Worm (Caenorhabditis elegans) whole organism, midembryonic: ENCODE results near the gene srdh-1.

Source experiments
- T22C8.4 ChIP-seq: fragments of 200-800 bp; sonication (Bioruptor generic); IDR thresholded peaks from 2 replicates; pipeline ENCODE4 v1.3.6; 2022; ENCODE audit warnings: missing genetic modification characterization, missing compliant biosample characterization
- cog-1 ChIP-seq: sonication (generic microtip); optimal IDR thresholded peaks from 2 replicates; lab custom pipeline; 2016; ENCODE audit warnings: missing genetic modification characterization, missing compliant biosample characterization
- flt-1 ChIP-seq: fragments of 200-800 bp; sonication (Bioruptor generic); IDR thresholded peaks from 2 replicates; pipeline ENCODE4 v1.3.6; 2022; ENCODE audit warnings: missing genetic modification characterization, missing compliant biosample characterization
- klf-2 ChIP-seq: fragments of 200-800 bp; sonication (Bioruptor generic); conservative IDR thresholded peaks from 2 replicates; pipeline ENCODE4 v1.3.6; 2022; ENCODE audit warnings: missing genetic modification reagents, missing genetic modification characterization, missing compliant biosample characterization
- med-1 ChIP-seq: sonication (generic microtip); optimal IDR thresholded peaks from 2 replicates; lab custom pipeline; 2017; ENCODE audit warnings: missing genetic modification characterization, mild to moderate bottlenecking, missing compliant biosample characterization, antibody characterized with exemption, missing genetic modification reagents; ENCODE audit not compliant: insufficient read depth
- tab-1 ChIP-seq: fragments of 200-800 bp; sonication (Bioruptor generic); IDR thresholded peaks from 2 replicates; pipeline ENCODE4 v1.3.6; 2022; ENCODE audit warnings: missing genetic modification characterization, missing compliant biosample characterization
- ztf-23 ChIP-seq: fragments of 200-800 bp; sonication (Bioruptor generic); IDR thresholded peaks from 2 replicates; pipeline ENCODE4 v1.3.6; 2022; ENCODE audit warnings: missing genetic modification reagents, missing genetic modification characterization, missing compliant biosample characterization
- ztf-29 ChIP-seq: fragments of 200-800 bp; sonication (Bioruptor generic); IDR thresholded peaks from 2 replicates; pipeline ENCODE4 v1.3.6; 2022; ENCODE audit warnings: missing genetic modification reagents, missing genetic modification characterization, missing compliant biosample characterization

DNA sequence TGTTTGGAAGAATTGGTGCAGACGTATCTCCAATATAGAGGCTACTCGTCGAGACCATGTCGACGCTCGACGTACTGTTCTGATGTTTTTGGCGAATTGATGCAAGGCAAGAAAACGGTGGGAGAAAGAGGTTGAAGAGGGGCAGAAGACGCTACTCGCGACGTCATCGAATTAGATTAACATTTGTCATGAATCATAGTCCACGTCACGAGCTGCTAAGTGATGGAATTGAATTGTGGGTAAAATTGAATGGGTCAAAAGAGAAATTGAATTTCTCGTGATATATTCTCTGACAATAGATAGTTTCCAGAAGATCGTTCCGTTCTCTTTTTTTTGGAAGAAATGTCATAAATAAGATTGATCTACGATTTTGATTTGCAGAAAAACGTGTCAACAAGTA lies 4.8 kb upstream of the srdh-1 start:
- TF ChIP-seq ztf-23 (no peak), med-1 (GFP tag; lab: Kevin White, UChicago) (no peak), cog-1 (tag; lab: Kevin White, UChicago) (no peak), klf-2 (GFP tag; lab: Robert Waterston, UW) (no peak), flt-1 (GFP tag; lab: Robert Waterston, UW) (no peak), T22C8.4 (no peak), ztf-29 (GFP tag; lab: Robert Waterston, UW) (no peak), tab-1 (GFP tag; lab: Robert Waterston, UW) (no peak)
